Fruit fly (Drosophila melanogaster) whole organism: ENCODE results near the gene CG44362.

Experiments used
- CG8478 ChIP-seq: fragments of >200 bp; optimal IDR thresholded peaks from 2 replicates; lab custom pipeline; 2018; ENCODE audit warnings: inconsistent platforms
- Dll ChIP-seq: fragments of >200 bp; optimal IDR thresholded peaks from 2 replicates; lab custom pipeline; 2017
- pan ChIP-seq: fragments of >200 bp; optimal IDR thresholded peaks from 2 replicates; lab custom pipeline; 2017
- psq ChIP-seq: fragments of >200 bp; optimal IDR thresholded peaks from 2 replicates; lab custom pipeline; 2017
- usp ChIP-seq: fragments of >200 bp; optimal IDR thresholded peaks from 2 replicates; lab custom pipeline; 2017; ENCODE audit warnings: missing biosample characterization, missing genetic modification characterization, mixed read lengths

DNA sequence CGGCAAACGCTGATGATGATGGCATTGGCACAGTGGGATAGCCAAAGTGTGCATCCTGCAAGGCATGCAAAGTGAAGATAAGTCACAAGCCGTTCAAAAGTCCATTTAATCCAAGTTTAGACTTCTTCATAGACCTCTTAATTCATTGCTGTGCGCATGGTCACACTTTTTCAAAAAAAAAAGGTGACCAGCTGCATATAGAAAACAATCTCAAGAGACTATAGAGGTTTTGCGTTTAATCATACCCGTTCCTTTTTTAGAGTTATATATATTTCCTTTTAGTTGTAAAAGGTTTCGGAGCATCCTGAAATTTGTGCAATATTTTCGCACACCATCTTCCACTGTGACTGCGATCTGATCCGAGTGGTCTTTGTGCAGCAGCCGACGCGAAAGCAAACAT lies 17.1 kb downstream of the CG44362 start:
- TF ChIP-seq CG8478: no peak
- TF ChIP-seq psq (lab: Kevin White, UChicago): no peak
- no peak for TF ChIP-seq pan
- no peak for TF ChIP-seq usp
- TF ChIP-seq Dll (lab: Kevin White, UChicago): no peak
